Fruit fly (Drosophila melanogaster) whole organism, larva: ENCODE data around the gene CG32270.

ENCODE experiments used
- noc ChIP-seq: fragments of 200-800 bp; sonication (Bioruptor generic); optimal IDR thresholded peaks from 3 replicates; lab custom pipeline; 2019; ENCODE audit warnings: missing biosample characterization, mild to moderate bottlenecking, missing genetic modification characterization, moderate library complexity

Gene CG32270

dm6 chr3L:3184104-3184503 lies 24.7 kb downstream of the CG32270 start, which contains the start of gene CG42494:
TSS of gene CG42494 (plus strand) at chr3L:3184404.
- TF ChIP-seq noc (tag; lab: Kevin White, UChicago): no peak

- TF ChIP-seq noc (tag; lab: Kevin White, UChicago): peak; percentile 84
Observed at dm6 chr3L:3179474-3179873, 29.3 kb downstream of the CG32270 start.

dm6 chr3L:3178530-3179096 lies 30.2 kb downstream of the CG32270 start, which contains the start of the genes MnM and Girdin:
TSS of gene MnM (minus strand) at chr3L:3178580.
TSS of gene Girdin (plus strand) at chr3L:3178930.
- TF ChIP-seq noc (tag; lab: Kevin White, UChicago): no peak

dm6 chr3L:3177872-3178271 lies 30.9 kb downstream of the CG32270 start:
- TF ChIP-seq noc (tag; lab: Kevin White, UChicago): no peak

- TF ChIP-seq noc (tag; lab: Kevin White, UChicago): no peak
Observed at dm6 chr3L:3172445-3172844, 36.3 kb downstream of the CG32270 start, which contains the start of gene CG14963. TSS of gene CG14963 (minus strand) at chr3L:3172545.

- no peak for TF ChIP-seq noc (tag; lab: Kevin White, UChicago)
Observed at dm6 chr3L:3169107-3169506, 39.7 kb downstream of the CG32270 start, which contains the start of the genes CG32278 and CG32281. TSS of gene CG32278 (plus strand) at chr3L:3169286. TSS of gene CG32281 (plus strand) at chr3L:3169375.

- TF ChIP-seq noc (tag; lab: Kevin White, UChicago): no peak
Observed at dm6 chr3L:3166200-3166695, 42.5 kb downstream of the CG32270 start, which contains the start of gene Asciz. TSS of gene Asciz (minus strand) at chr3L:3166250.

dm6 chr3L:3165399-3165798 lies 43.4 kb downstream of the CG32270 start:
- no peak for TF ChIP-seq noc (tag; lab: Kevin White, UChicago)

dm6 chr3L:3164951-3165350 lies 43.8 kb downstream of the CG32270 start, which contains the start of gene CG32280:
TSS of gene CG32280 (plus strand) at chr3L:3165181.
- TF ChIP-seq noc (tag; lab: Kevin White, UChicago): peak; percentile 36

dm6 chr3L:3162584-3162983 lies 46.2 kb downstream of the CG32270 start:
- TF ChIP-seq noc (tag; lab: Kevin White, UChicago): no peak

- TF ChIP-seq noc (tag; lab: Kevin White, UChicago): no peak
Observed at dm6 chr3L:3161968-3162367, 46.8 kb downstream of the CG32270 start, which contains the start of gene rasp. TSS of gene rasp (plus strand) at chr3L:3162180.

- TF ChIP-seq noc (tag; lab: Kevin White, UChicago): no peak
Observed at dm6 chr3L:3159309-3160194, 49.2 kb downstream of the CG32270 start, which contains the start of the genes ND-30 and CG15812. TSS of gene ND-30 (minus strand) at chr3L:3159578. TSS of gene CG15812 (plus strand) at chr3L:3159991.

dm6 chr3L:3157651-3158050 lies 51.1 kb downstream of the CG32270 start:
- TF ChIP-seq noc (tag; lab: Kevin White, UChicago): no peak
